Fruit fly (Drosophila melanogaster) whole organism, embryonic: ENCODE data around the gene NimB3.

Source experiments
- Ada2b ChIP-seq: fragments of 200-800 bp; sonication (Bioruptor generic); IDR thresholded peaks from 2 replicates; pipeline ENCODE4 v1.3.6; 2022; ENCODE audit warnings: missing biosample characterization, missing genetic modification characterization
- CG10321 ChIP-seq: fragments of 200-800 bp; sonication (Bioruptor generic); IDR thresholded peaks from 2 replicates; pipeline ENCODE4 v1.3.6; 2022; ENCODE audit warnings: missing biosample characterization, missing genetic modification characterization
- CG10462 ChIP-seq: fragments of 200-800 bp; sonication (Bioruptor generic); optimal IDR thresholded peaks from 2 replicates; lab custom pipeline; 2016; ENCODE audit warnings: missing biosample characterization, missing genetic modification characterization
- CG10959 ChIP-seq: fragments of 200-800 bp; sonication (Bioruptor generic); IDR thresholded peaks from 2 replicates; pipeline ENCODE4 v1.3.6; 2022; ENCODE audit warnings: missing biosample characterization, missing genetic modification characterization
- CG11247 ChIP-seq: fragments of 200-800 bp; sonication (Bioruptor generic); IDR thresholded peaks from 2 replicates; pipeline ENCODE4 v1.3.6; 2022; ENCODE audit warnings: missing biosample characterization, missing genetic modification characterization
- CG11723 ChIP-seq: fragments of 200-800 bp; sonication (Bioruptor generic); optimal IDR thresholded peaks from 2 replicates; lab custom pipeline; 2017; ENCODE audit warnings: missing biosample characterization, mild to moderate bottlenecking, missing genetic modification characterization
- CG13287 ChIP-seq: fragments of 200-800 bp; sonication (Bioruptor generic); IDR thresholded peaks from 2 replicates; pipeline ENCODE4 v1.3.6; 2022; ENCODE audit warnings: missing biosample characterization, missing genetic modification characterization; ENCODE audit not compliant: partially characterized antibody
- CG13775 ChIP-seq: fragments of 200-800 bp; sonication (Bioruptor generic); optimal IDR thresholded peaks from 3 replicates; lab custom pipeline; 2017; ENCODE audit warnings: missing biosample characterization, mild to moderate bottlenecking, missing genetic modification characterization
- CG15073 ChIP-seq: fragments of 200-800 bp; sonication (Bioruptor generic); optimal IDR thresholded peaks from 2 replicates; lab custom pipeline; 2016; ENCODE audit warnings: missing biosample characterization, missing genetic modification characterization
- CG16863 ChIP-seq: fragments of 200-800 bp; sonication (Bioruptor generic); optimal IDR thresholded peaks from 3 replicates; lab custom pipeline; 2016; ENCODE audit warnings: missing biosample characterization, missing genetic modification characterization
- CG17328 ChIP-seq: fragments of 200-800 bp; sonication (Bioruptor generic); IDR thresholded peaks from 2 replicates; pipeline ENCODE4 v1.3.6; 2022; ENCODE audit warnings: missing biosample characterization, missing genetic modification characterization
- CG1792 ChIP-seq: fragments of 200-800 bp; sonication (Bioruptor generic); optimal IDR thresholded peaks from 2 replicates; lab custom pipeline; 2016; ENCODE audit warnings: missing biosample characterization, missing genetic modification characterization
- CG2875 ChIP-seq: fragments of 200-800 bp; sonication (Bioruptor generic); optimal IDR thresholded peaks from 2 replicates; lab custom pipeline; 2017; ENCODE audit warnings: missing biosample characterization, mild to moderate bottlenecking, missing genetic modification characterization, missing genetic modification reagents
- CG32767 ChIP-seq: fragments of 200-800 bp; sonication (Bioruptor generic); IDR thresholded peaks from 2 replicates; pipeline ENCODE4 v1.3.6; 2022; ENCODE audit warnings: missing biosample characterization, missing genetic modification characterization
- CG32772 ChIP-seq: fragments of 200-800 bp; sonication (Bioruptor generic); IDR thresholded peaks from 2 replicates; pipeline ENCODE4 v1.3.6; 2022; ENCODE audit warnings: missing biosample characterization, missing genetic modification characterization
- CG3838 ChIP-seq: fragments of 200-800 bp; sonication (Bioruptor generic); optimal IDR thresholded peaks from 3 replicates; lab custom pipeline; 2016; ENCODE audit warnings: missing biosample characterization, missing genetic modification characterization
- CG5245 ChIP-seq: fragments of 200-800 bp; sonication (Bioruptor generic); optimal IDR thresholded peaks from 3 replicates; lab custom pipeline; 2016; ENCODE audit warnings: missing biosample characterization, missing genetic modification characterization
- CG5953 ChIP-seq: fragments of 200-800 bp; sonication (Bioruptor generic); IDR thresholded peaks from 2 replicates; pipeline ENCODE4 v1.3.6; 2022; ENCODE audit warnings: missing biosample characterization, missing genetic modification characterization
- CG8290 ChIP-seq, 3 experiments: fragments of 200-800 bp; sonication (Bioruptor generic); optimal IDR thresholded peaks; 2 replicates each; lab custom pipeline; 2016 to 2019; ENCODE audit warnings: missing biosample characterization in 3 of 3, missing genetic modification characterization in 3 of 3, mild to moderate bottlenecking in 2 of 3, moderate library complexity in 1 of 3
- CkIIα-i1 ChIP-seq: fragments of 200-800 bp; sonication (Bioruptor generic); IDR thresholded peaks from 2 replicates; pipeline ENCODE4 v1.3.6; 2022; ENCODE audit warnings: missing biosample characterization, missing genetic modification characterization
- Doc3 ChIP-seq: fragments of 200-800 bp; sonication (Bioruptor generic); IDR thresholded peaks from 3 replicates; pipeline ENCODE4 v1.3.6; 2022; ENCODE audit warnings: missing biosample characterization, missing genetic modification characterization; ENCODE audit not compliant: partially characterized antibody
- HLHmδ ChIP-seq: fragments of 200-800 bp; sonication (Bioruptor generic); optimal IDR thresholded peaks from 2 replicates; lab custom pipeline; 2018; ENCODE audit warnings: missing biosample characterization, mild to moderate bottlenecking, missing genetic modification characterization, moderate library complexity
- Hand ChIP-seq: fragments of 200-800 bp; sonication (Bioruptor generic); optimal IDR thresholded peaks from 2 replicates; lab custom pipeline; 2017; ENCODE audit warnings: mild to moderate bottlenecking, missing biosample characterization, missing genetic modification reagents, missing genetic modification characterization
- Hey ChIP-seq: fragments of 200-800 bp; sonication (Bioruptor generic); optimal IDR thresholded peaks from 3 replicates; lab custom pipeline; 2018; ENCODE audit warnings: missing biosample characterization, mild to moderate bottlenecking, missing genetic modification characterization
- Hr51 ChIP-seq, 2 experiments: fragments of 200-800 bp; sonication (Bioruptor generic); optimal IDR thresholded peaks; 2 replicates in 1 of 2; 3 replicates in 1 of 2; lab custom pipeline; 2016 to 2018; ENCODE audit warnings: missing biosample characterization in 2 of 2, missing genetic modification characterization in 2 of 2, mild to moderate bottlenecking in 1 of 2, moderate library complexity in 1 of 2
- Hsf ChIP-seq: fragments of 200-800 bp; sonication (Bioruptor generic); optimal IDR thresholded peaks from 3 replicates; lab custom pipeline; 2016; ENCODE audit warnings: missing biosample characterization, missing genetic modification characterization
- Lpt ChIP-seq: fragments of >200 bp; optimal IDR thresholded peaks from 2 replicates; lab custom pipeline; 2018; ENCODE audit warnings: missing biosample characterization, missing genetic modification characterization
- MBD-R2 ChIP-seq: fragments of 200-800 bp; sonication (Bioruptor generic); IDR thresholded peaks from 2 replicates; pipeline ENCODE4 v1.3.6; 2022; ENCODE audit warnings: missing biosample characterization, missing genetic modification characterization
- Mrtf ChIP-seq: fragments of 200-800 bp; sonication (Bioruptor generic); IDR thresholded peaks from 3 replicates; pipeline ENCODE4 v1.3.6; 2022; ENCODE audit warnings: missing biosample characterization, missing genetic modification characterization
- NK7.1 ChIP-seq: fragments of 200-800 bp; sonication (Bioruptor generic); optimal IDR thresholded peaks from 3 replicates; lab custom pipeline; 2016; ENCODE audit warnings: missing biosample characterization, missing genetic modification characterization
- Nf-YB ChIP-seq: fragments of 200-800 bp; sonication (Bioruptor generic); optimal IDR thresholded peaks from 3 replicates; lab custom pipeline; 2019; ENCODE audit warnings: missing biosample characterization, mild to moderate bottlenecking, missing genetic modification characterization, moderate library complexity
- Opbp ChIP-seq: fragments of 200-800 bp; sonication (Bioruptor generic); IDR thresholded peaks from 3 replicates; pipeline ENCODE4 v1.3.6; 2022; ENCODE audit warnings: missing biosample characterization, missing genetic modification characterization; ENCODE audit not compliant: partially characterized antibody
- PHDP ChIP-seq: fragments of 200-800 bp; sonication (Bioruptor generic); optimal IDR thresholded peaks from 3 replicates; lab custom pipeline; 2018; ENCODE audit warnings: missing biosample characterization, mild to moderate bottlenecking, missing genetic modification characterization, moderate library complexity
- Ptx1 ChIP-seq: fragments of 200-800 bp; sonication (Bioruptor generic); IDR thresholded peaks from 2 replicates; pipeline ENCODE4 v1.3.6; 2022; ENCODE audit warnings: missing biosample characterization, missing genetic modification characterization
- Sox102F ChIP-seq: fragments of 200-800 bp; sonication (Bioruptor generic); optimal IDR thresholded peaks from 2 replicates; lab custom pipeline; 2018; ENCODE audit warnings: missing biosample characterization, mild to moderate bottlenecking, missing genetic modification characterization, moderate library complexity
- az2 ChIP-seq: fragments of 200-800 bp; sonication (Bioruptor generic); optimal IDR thresholded peaks from 3 replicates; lab custom pipeline; 2016; ENCODE audit warnings: missing biosample characterization, missing genetic modification characterization
- bsh ChIP-seq, 2 experiments: fragments of 200-800 bp; sonication (Bioruptor generic); optimal IDR thresholded peaks; 2 replicates each; lab custom pipeline; 2017 to 2018; ENCODE audit warnings: mild to moderate bottlenecking in 2 of 2, missing biosample characterization in 2 of 2, missing genetic modification characterization in 2 of 2, moderate library complexity in 1 of 2
- dimm ChIP-seq: fragments of 200-800 bp; sonication (Bioruptor generic); IDR thresholded peaks from 2 replicates; pipeline ENCODE4 v1.3.6; 2022; ENCODE audit warnings: missing biosample characterization, missing genetic modification characterization
- fd3F ChIP-seq: fragments of 200-800 bp; sonication (Bioruptor generic); optimal IDR thresholded peaks from 2 replicates; lab custom pipeline; 2018; ENCODE audit warnings: missing biosample characterization, mild to moderate bottlenecking, missing genetic modification characterization, moderate library complexity
- kay ChIP-seq: fragments of 200-800 bp; sonication (Bioruptor generic); optimal IDR thresholded peaks from 2 replicates; lab custom pipeline; 2016; ENCODE audit warnings: missing biosample characterization, missing genetic modification characterization
- lab ChIP-seq: fragments of 200-800 bp; sonication (Bioruptor generic); optimal IDR thresholded peaks from 3 replicates; lab custom pipeline; 2017; ENCODE audit warnings: missing biosample characterization, missing genetic modification characterization, mild to moderate bottlenecking, moderate library complexity, missing genetic modification reagents
- lola ChIP-seq, 3 experiments: fragments of >200 bp in 2 of 3; fragments of 200-800 bp in 1 of 3; sonication (Bioruptor generic) in 1 of 3; optimal IDR thresholded peaks; 2 replicates each; lab custom pipeline; 2017 to 2019; ENCODE audit warnings: missing biosample characterization in 3 of 3, missing genetic modification characterization in 3 of 3, mild to moderate bottlenecking in 1 of 3, moderate library complexity in 1 of 3
- maf-S ChIP-seq: fragments of 200-800 bp; sonication (Bioruptor generic); optimal IDR thresholded peaks from 2 replicates; lab custom pipeline; 2016; ENCODE audit warnings: missing biosample characterization, missing genetic modification characterization
- mld ChIP-seq: fragments of 200-800 bp; sonication (Bioruptor generic); IDR thresholded peaks from 3 replicates; pipeline ENCODE4 v1.3.6; 2022; ENCODE audit warnings: missing biosample characterization, missing genetic modification characterization; ENCODE audit not compliant: partially characterized antibody
- slbo ChIP-seq: fragments of 200-800 bp; sonication (Bioruptor generic); IDR thresholded peaks from 2 replicates; pipeline ENCODE4 v1.3.6; 2022; ENCODE audit warnings: missing biosample characterization, missing genetic modification characterization
- so ChIP-seq: fragments of 200-800 bp; sonication (Bioruptor generic); IDR thresholded peaks from 3 replicates; pipeline ENCODE4 v1.3.6; 2022; ENCODE audit warnings: missing biosample characterization, missing genetic modification characterization
- sug ChIP-seq: fragments of 200-800 bp; optimal IDR thresholded peaks from 2 replicates; lab custom pipeline; 2019; ENCODE audit warnings: missing biosample characterization, mild to moderate bottlenecking, missing genetic modification characterization, moderate library complexity
- toy ChIP-seq: fragments of 200-800 bp; sonication (Bioruptor generic); IDR thresholded peaks from 2 replicates; pipeline ENCODE4 v1.3.6; 2022; ENCODE audit warnings: missing biosample characterization, missing genetic modification characterization
- zfh2 ChIP-seq: fragments of 200-800 bp; sonication (Bioruptor generic); optimal IDR thresholded peaks from 2 replicates; lab custom pipeline; 2016; ENCODE audit warnings: missing biosample characterization, missing genetic modification characterization

Gene NimB3

DNA sequence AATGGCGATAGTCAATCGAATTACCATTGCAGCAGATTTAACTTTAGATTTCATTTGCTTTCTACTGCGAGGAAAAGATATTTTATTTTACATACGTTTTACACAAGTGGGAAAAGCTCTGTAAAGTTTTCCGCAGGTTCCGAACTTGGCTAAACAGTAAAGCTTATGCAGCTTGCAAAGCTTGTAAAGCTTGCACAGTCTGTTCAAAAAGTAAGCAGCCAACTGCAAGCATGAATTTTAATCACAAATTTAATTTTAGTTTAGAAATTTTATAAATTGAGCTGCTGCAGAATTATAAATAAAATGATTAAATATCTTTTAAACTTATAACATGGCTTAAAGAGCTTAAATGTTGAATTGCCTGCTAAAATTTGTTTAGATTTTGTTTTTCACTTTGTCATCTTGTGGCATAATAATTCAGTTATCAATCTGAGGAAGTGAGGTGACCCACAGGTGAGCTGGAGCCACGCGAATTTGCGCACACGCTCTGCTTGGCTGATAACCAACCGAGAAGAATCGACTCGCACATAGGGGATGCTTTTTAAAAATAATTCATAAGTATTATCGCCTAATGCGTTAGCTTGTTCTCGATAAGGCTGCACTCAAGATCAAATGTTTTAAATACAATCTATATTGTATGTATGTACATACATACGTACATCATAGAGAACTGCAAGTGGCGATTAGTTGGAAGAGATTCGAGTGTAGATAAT, 44.0 kb upstream of the NimB3 start (continued):
- TF ChIP-seq CG13775 (GFP tag; lab: Kevin White, UChicago) (no peak), az2 (GFP tag; lab: Kevin White, UChicago) (peak; percentile 30), bsh (GFP tag; optimal IDR thresholded peaks at IDR 0.05; lab: Kevin White, UChicago) (peak in 1 of 2 experiments; percentile 50), fd3F (GFP tag; lab: Kevin White, UChicago) (no peak), Ada2b (GFP tag; lab: Robert Waterston, UW) (peak; percentile 58), CG5245 (GFP tag; lab: Kevin White, UChicago) (no peak), kay (GFP tag; lab: Kevin White, UChicago) (no peak), Doc3 (GFP tag; lab: Robert Waterston, UW) (no peak), CG16863 (no peak), CG11247 (peak; percentile 31; the same call in 1 of the 2 replicates), Hand (GFP tag; lab: Kevin White, UChicago) (no peak), CG2875 (no peak), CG10462 (GFP tag; lab: Kevin White, UChicago) (no peak), NK7.1 (GFP tag; lab: Kevin White, UChicago) (no peak), CG3838 (GFP tag; lab: Kevin White, UChicago) (no peak), MBD-R2 (GFP tag; lab: Robert Waterston, UW) (no peak), HLHmδ (no peak), Opbp (GFP tag; lab: Robert Waterston, UW) (peak; percentile 71; the same call in 2 of the 3 replicates), lab (GFP tag; lab: Kevin White, UChicago) (peak; percentile 69), CG32767 (no peak), sug (peak; percentile 41), Sox102F (GFP tag; lab: Kevin White, UChicago) (peak; percentile 17), Ptx1 (GFP tag; lab: Robert Waterston, UW) (peak; percentile 75), CG13287 (GFP tag; lab: Robert Waterston, UW) (peak; percentile 39; the same call in 1 of the 2 replicates), maf-S (GFP tag; lab: Kevin White, UChicago) (no peak), CG10321 (GFP tag; lab: Robert Waterston, UW) (no peak), so (GFP tag; lab: Robert Waterston, UW) (peak; percentile 51; the same call in 1 of the 3 replicates), CG10959 (GFP tag; lab: Robert Waterston, UW) (no peak), CG17328 (GFP tag; lab: Robert Waterston, UW) (no peak), zfh2 (GFP tag; lab: Kevin White, UChicago) (no peak), CG15073 (GFP tag; lab: Kevin White, UChicago) (no peak), Hey (tag; lab: Kevin White, UChicago) (no peak), CG11723 (no peak), PHDP (tag; lab: Kevin White, UChicago) (peak; percentile 56), mld (GFP tag; lab: Robert Waterston, UW) (no peak), Hr51 (GFP tag; optimal IDR thresholded peaks at IDR 0.05; lab: Kevin White, UChicago) (peak in 1 of 2 experiments; percentile 50), CG5953 (GFP tag; lab: Robert Waterston, UW) (no peak), CG8290 (GFP tag; optimal IDR thresholded peaks at IDR 0.05; lab: Kevin White, UChicago) (peak; percentile 27), CG8290 (tag; optimal IDR thresholded peaks at IDR 0.05; lab: Kevin White, UChicago) (peak in 1 of 2 experiments; percentile 27), toy (GFP tag; lab: Robert Waterston, UW) (no peak), CG1792 (GFP tag; lab: Kevin White, UChicago) (no peak), Lpt (GFP tag; lab: Kevin White, UChicago) (no peak), CkIIα-i1 (GFP tag; lab: Robert Waterston, UW) (no peak), Nf-YB (GFP tag; lab: Kevin White, UChicago) (no peak), lola (GFP tag; optimal IDR thresholded peaks at IDR 0.05; lab: Kevin White, UChicago) (no peak), dimm (GFP tag; lab: Robert Waterston, UW) (no peak), Hsf (GFP tag; lab: Kevin White, UChicago) (no peak), CG32772 (no peak), slbo (peak; percentile 85), Mrtf (GFP tag; lab: Robert Waterston, UW) (no peak)
